Worm (Caenorhabditis elegans): ENCODE results near the gene npp-19.
A peak's percentile ranks its signal among the peaks of the same experiment; 100 is the strongest.

npp-19 gene

ce11 chrII:10840067-10840466 is 41.8 kb upstream of the npp-19 start (continued):
- TF ChIP-seq snpc-3.4 (tag; optimal IDR thresholded peaks at IDR 0.05), result peak; percentile 75
- TF ChIP-seq tbp1 (GFP tag; optimal IDR thresholded peaks at IDR 0.05), result peak; percentile 99
- no peak for TF ChIP-seq nfya-1 (tag; optimal IDR thresholded peaks at IDR 0.05; ENCODE audit: borderline replicate concordance, insufficient read depth)
- TF ChIP-seq lsl-1 (GFP tag; optimal IDR thresholded peaks at IDR 0.05), result peak; percentile 67
- TF ChIP-seq efl-1 (GFP tag; optimal IDR thresholded peaks at IDR 0.05), result peak; percentile 30
- TF ChIP-seq F57C9.4 (tag; optimal IDR thresholded peaks at IDR 0.05), result no peak
- peak; percentile 92 for TF ChIP-seq ceh-27 (GFP tag; optimal IDR thresholded peaks at IDR 0.05)
- peak; percentile 86 for TF ChIP-seq snpc-1.3 (tag; optimal IDR thresholded peaks at IDR 0.05; ENCODE audit: insufficient read depth)
- peak; percentile 52 for TF ChIP-seq snpc-1.1 (tag; optimal IDR thresholded peaks at IDR 0.05; ENCODE audit: insufficient read depth)
- TF ChIP-seq pha-4 (tag; optimal IDR thresholded peaks at IDR 0.05), result no peak
- TF ChIP-seq dpl-1 (GFP tag; optimal IDR thresholded peaks at IDR 0.05), result no peak
- TF ChIP-seq mcd-1 (GFP tag; IDR thresholded peaks at IDR 0.05), result peak; percentile 80
- TF ChIP-seq ztf-25 (GFP tag; IDR thresholded peaks at IDR 0.05), result peak; percentile 80; the same call in 1 of the 2 replicates
- no peak for TF ChIP-seq unc-62 (GFP tag; optimal IDR thresholded peaks at IDR 0.05)
- peak; percentile 94 for TF ChIP-seq die-1 (tag; optimal IDR thresholded peaks at IDR 0.05)
- peak; percentile 63 for TF ChIP-seq F33H1.4 (GFP tag; IDR thresholded peaks at IDR 0.05)
- peak; percentile 79 for TF ChIP-seq lsy-27 (tag; optimal IDR thresholded peaks at IDR 0.05; ENCODE audit: borderline replicate concordance, insufficient read depth)
- peak; percentile 60 for TF ChIP-seq F22D6.2 (tag; optimal IDR thresholded peaks at IDR 0.05)
- 0 out of 2 replicates have a peak, but pooled peaks have one; percentile 25 for TF ChIP-seq hsf-1 (GFP tag; IDR thresholded peaks at IDR 0.05)
- no peak for TF ChIP-seq F37B4.10 (GFP tag; IDR thresholded peaks at IDR 0.05)
- peak; percentile 76 for TF ChIP-seq C17E4.6 (GFP tag; IDR thresholded peaks at IDR 0.05)
- TF ChIP-seq hmg-20 (GFP tag; IDR thresholded peaks at IDR 0.05), result peak; percentile 70; the same call in 1 of the 2 replicates
- TF ChIP-seq nhr-90 (tag; optimal IDR thresholded peaks at IDR 0.05), result peak; percentile 90
- TF ChIP-seq chd-7 (tag; optimal IDR thresholded peaks at IDR 0.05), result peak; percentile 84
- peak; percentile 76 for TF ChIP-seq hmg-1.2 (GFP tag; IDR thresholded peaks at IDR 0.05)
- no peak for TF ChIP-seq dpff-1 (tag; optimal IDR thresholded peaks at IDR 0.05)
- peak; percentile 90 for TF ChIP-seq zim-3 (tag; optimal IDR thresholded peaks at IDR 0.05)
- no peak for TF ChIP-seq ceh-91 (GFP tag; IDR thresholded peaks at IDR 0.05)
- TF ChIP-seq bed-2 (GFP tag; IDR thresholded peaks at IDR 0.05), result 0 out of 2 replicates have a peak, but pooled peaks have one; percentile 36
- TF ChIP-seq ZK185.1 (tag; optimal IDR thresholded peaks at IDR 0.05; ENCODE audit: poor library complexity, severe bottlenecking), result peak; percentile 91
- TF ChIP-seq lag-1 (GFP tag; IDR thresholded peaks at IDR 0.05), result no peak
- 0 out of 2 replicates have a peak, but pooled peaks have one; percentile 66 for TF ChIP-seq egl-18 (GFP tag; IDR thresholded peaks at IDR 0.05)
- TF ChIP-seq ceh-40 (GFP tag; IDR thresholded peaks at IDR 0.05), result peak; percentile 69; the same call in 1 of the 2 replicates
- no peak for TF ChIP-seq egrh-3 (GFP tag; IDR thresholded peaks at IDR 0.05)
- peak; percentile 81 for TF ChIP-seq B0336.3 (GFP tag; IDR thresholded peaks at IDR 0.05)
- no peak for TF ChIP-seq hlh-26 (GFP tag; conservative IDR thresholded peaks at IDR 0.05)
- TF ChIP-seq somi-1 (GFP tag; optimal IDR thresholded peaks at IDR 0.05), result peak; percentile 63
- no peak for TF ChIP-seq xnd-1 (tag; optimal IDR thresholded peaks at IDR 0.05)
- no peak for TF ChIP-seq ceh-58 (GFP tag; IDR thresholded peaks at IDR 0.05)
- TF ChIP-seq unc-130 (GFP tag; optimal IDR thresholded peaks at IDR 0.05), result peak; percentile 10
- TF ChIP-seq F52B5.7 (tag; optimal IDR thresholded peaks at IDR 0.05), result peak; percentile 80
- peak; percentile 79 for TF ChIP-seq ztf-26 (tag; optimal IDR thresholded peaks at IDR 0.05)
- TF ChIP-seq cebp-1 (GFP tag; IDR thresholded peaks at IDR 0.05), result peak; percentile 37; the same call in 1 of the 2 replicates
- peak; percentile 76 for TF ChIP-seq cebp-1 (tag; optimal IDR thresholded peaks at IDR 0.05)
- peak; percentile 34 for TF ChIP-seq F49E8.2 (tag; optimal IDR thresholded peaks at IDR 0.05; ENCODE audit: insufficient read depth)
- TF ChIP-seq Y95B8A.8 (GFP tag; IDR thresholded peaks at IDR 0.05), result peak; percentile 78; the same call in 1 of the 2 replicates
- TF ChIP-seq B0261.1 (tag; optimal IDR thresholded peaks at IDR 0.05), result peak; percentile 94
- TF ChIP-seq madf-6 (GFP tag; IDR thresholded peaks at IDR 0.05), result peak; percentile 64

Measured in whole organism, young adult.